Fruit fly (Drosophila melanogaster): Measurements from ENCODE around the gene vrs.

Gene vrs

DNA sequence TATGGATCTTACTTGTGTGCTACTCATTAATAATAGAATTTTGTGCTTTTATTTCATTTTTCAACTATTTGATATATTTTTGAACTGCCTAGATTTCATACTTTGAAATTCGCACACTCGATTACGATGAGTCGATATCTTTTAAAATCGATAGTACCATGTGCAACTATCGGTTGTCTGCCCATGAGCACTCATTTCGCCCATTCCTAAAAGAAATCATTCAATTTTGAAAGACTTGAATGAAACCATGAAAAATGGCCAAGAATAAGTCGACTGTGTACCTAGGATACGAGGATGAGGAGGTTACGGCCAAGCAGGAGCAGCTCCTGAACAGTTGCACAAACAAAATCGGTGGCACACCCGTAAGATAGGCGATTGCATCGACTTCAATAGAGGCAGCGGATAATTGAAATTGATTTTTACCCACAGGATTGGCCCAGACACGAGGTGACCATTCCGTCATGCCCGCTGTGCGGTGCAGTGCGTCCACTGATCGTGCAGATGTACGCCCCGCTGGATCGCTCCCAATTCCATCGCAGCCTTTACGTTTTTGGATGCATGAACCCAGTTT lies 9.0 kb downstream of the vrs start, which contains the start of gene trus (continued):
- TF ChIP-seq HLH4C (GFP tag; IDR thresholded peaks at IDR 0.05; ENCODE audit: partially characterized antibody) (peak; percentile 87), Stat92E (GFP tag; optimal IDR thresholded peaks at IDR 0.05) (peak in 1 of 3 experiments; percentile 9), zen (tag; optimal IDR thresholded peaks at IDR 0.05) (peak; percentile 7), B-H2 (GFP tag; optimal IDR thresholded peaks at IDR 0.05) (peak; percentile 11), CG17612 (GFP tag; IDR thresholded peaks at IDR 0.05) (no peak), tin (GFP tag; optimal IDR thresholded peaks at IDR 0.05) (no peak), CG14710 (tag; optimal IDR thresholded peaks at IDR 0.05) (peak; percentile 32), BtbVII (GFP tag; optimal IDR thresholded peaks at IDR 0.05) (no peak), pfk (GFP tag; optimal IDR thresholded peaks at IDR 0.05) (no peak), vvl (GFP tag; IDR thresholded peaks at IDR 0.05) (no peak), CG7963 (GFP tag; IDR thresholded peaks at IDR 0.05; ENCODE audit: partially characterized antibody) (peak; percentile 62; the same call in 2 of the 3 replicates), NfI (GFP tag; optimal IDR thresholded peaks at IDR 0.05) (no peak), Eip74EF (GFP tag; optimal IDR thresholded peaks at IDR 0.05) (no peak), trem (tag; optimal IDR thresholded peaks at IDR 0.05) (peak; percentile 39), Mad (GFP tag; optimal IDR thresholded peaks at IDR 0.05) (no peak), BEAF-32 (GFP tag; optimal IDR thresholded peaks at IDR 0.05) (peak; percentile 83), unc-4 (GFP tag; IDR thresholded peaks at IDR 0.05; ENCODE audit: partially characterized antibody) (peak; percentile 91), sd (tag; optimal IDR thresholded peaks at IDR 0.05) (no peak), CG6689 (GFP tag; IDR thresholded peaks at IDR 0.05) (no peak), CG10274 (GFP tag; optimal IDR thresholded peaks at IDR 0.05) (no peak), CG2875 (GFP tag; optimal IDR thresholded peaks at IDR 0.05) (no peak)

DNA sequence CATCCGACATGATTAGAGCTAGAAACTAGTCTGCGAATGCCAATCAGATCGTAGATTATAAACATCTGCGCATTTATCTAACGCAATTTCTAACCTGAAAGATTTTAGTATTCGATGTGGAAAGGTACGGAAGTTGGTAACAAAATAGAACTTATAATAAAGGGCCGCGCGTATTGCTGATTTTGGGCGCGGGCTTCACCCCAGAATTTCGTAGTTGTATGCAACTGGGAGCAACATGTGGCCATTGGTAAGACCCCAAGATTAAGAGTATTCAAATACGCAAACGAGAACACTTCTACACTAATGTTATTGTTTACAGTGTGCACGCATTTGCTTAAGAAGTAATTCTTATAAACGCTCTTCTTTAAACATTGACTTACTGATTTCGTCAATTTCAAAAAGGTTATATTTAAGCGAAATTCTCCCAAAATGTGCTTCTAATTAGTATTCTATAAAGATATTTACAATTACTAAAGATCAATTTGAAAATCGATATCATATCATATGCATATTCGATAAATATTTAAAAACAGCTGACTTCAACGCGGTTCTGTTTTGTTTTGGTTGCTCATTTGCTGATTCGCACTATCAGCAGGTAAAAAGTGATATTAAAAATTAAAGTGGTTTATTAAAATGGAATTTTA lies 12.5 kb downstream of the vrs start, which contains the start of the genes CG5961 and Polr3C:
Gene CG5961 (minus strand): TSS at position 416 of the 644 bp plus-strand sequence.
Gene Polr3C (plus strand): TSS at position 536 of the 644 bp plus-strand sequence.
- TF ChIP-seq CG17361 (GFP tag; IDR thresholded peaks at IDR 0.05) (no peak), kah (GFP tag; optimal IDR thresholded peaks at IDR 0.05) (peak; percentile 67), CG17912 (GFP tag; optimal IDR thresholded peaks at IDR 0.05) (no peak), CG11456 (GFP tag; IDR thresholded peaks at IDR 0.05) (no peak), Stat92E (GFP tag; optimal IDR thresholded peaks at IDR 0.05) (peak in 1 of 3 experiments; percentile 20), CG16815 (GFP tag; optimal IDR thresholded peaks at IDR 0.05) (no peak), ems (GFP tag; optimal IDR thresholded peaks at IDR 0.05) (no peak), Gsc (GFP tag; IDR thresholded peaks at IDR 0.05) (no peak), GATAe (GFP tag; conservative IDR thresholded peaks at IDR 0.05) (no peak), vvl (GFP tag; IDR thresholded peaks at IDR 0.05) (no peak), BtbVII (GFP tag; optimal IDR thresholded peaks at IDR 0.05) (no peak), abd-A (tag; optimal IDR thresholded peaks at IDR 0.05) (no peak), CG31224 (GFP tag; IDR thresholded peaks at IDR 0.05) (no peak), Dp (GFP tag; optimal IDR thresholded peaks at IDR 0.05) (peak; percentile 71), grn (GFP tag; optimal IDR thresholded peaks at IDR 0.05) (peak; percentile 24), Blimp-1 (GFP tag; optimal IDR thresholded peaks at IDR 0.05) (no peak), Dll (GFP tag; IDR thresholded peaks at IDR 0.05; ENCODE audit: partially characterized antibody) (peak; percentile 43; the same call in 2 of the 4 replicates), CG18619 (GFP tag; optimal IDR thresholded peaks at IDR 0.05) (no peak), crol (GFP tag; IDR thresholded peaks at IDR 0.05) (no peak), vnd (GFP tag; IDR thresholded peaks at IDR 0.05; ENCODE audit: partially characterized antibody) (no peak), cad (GFP tag; optimal IDR thresholded peaks at IDR 0.05) (no peak), CG4820 (GFP tag; optimal IDR thresholded peaks at IDR 0.05) (no peak), mirr (GFP tag; optimal IDR thresholded peaks at IDR 0.05) (no peak), CG17186 (GFP tag; optimal IDR thresholded peaks at IDR 0.05) (peak; percentile 26), ci (GFP tag; IDR thresholded peaks at IDR 0.05) (no peak), CG12391 (tag; optimal IDR thresholded peaks at IDR 0.05) (peak; percentile 6), lola (GFP tag; optimal IDR thresholded peaks at IDR 0.05) (no peak), CG32767 (GFP tag; IDR thresholded peaks at IDR 0.05) (no peak), CG12659 (GFP tag; optimal IDR thresholded peaks at IDR 0.05) (peak; percentile 35)
